Worm (Caenorhabditis elegans): ENCODE data around the gene K08F8.7.

ce11 chrII:8766475-8766874, 11.3 kb upstream of the K08F8.7 start, which contains the start of the genes nsph-1.1 and K08F8.15:
- TF ChIP-seq eyg-1 (tag; optimal IDR thresholded peaks at IDR 0.05) (no peak), fkh-10 (GFP tag; optimal IDR thresholded peaks at IDR 0.05) (no peak), T23F11.4 (GFP tag; optimal IDR thresholded peaks at IDR 0.05) (no peak), sdc-2 (tag; optimal IDR thresholded peaks at IDR 0.05) (no peak), sox-4 (tag; optimal IDR thresholded peaks at IDR 0.05) (no peak), ceh-34 (tag; optimal IDR thresholded peaks at IDR 0.05) (no peak), nfya-1 (tag; optimal IDR thresholded peaks at IDR 0.05) (no peak), nhr-11 (tag; optimal IDR thresholded peaks at IDR 0.05) (no peak), ceh-45 (GFP tag; IDR thresholded peaks at IDR 0.05) (no peak), pqm-1 (tag; optimal IDR thresholded peaks at IDR 0.05) (no peak), ceh-31 (tag; optimal IDR thresholded peaks at IDR 0.05) (no peak), ceh-14 (tag; optimal IDR thresholded peaks at IDR 0.05) (no peak), ceh-18 (tag; optimal IDR thresholded peaks at IDR 0.05) (no peak), hlh-15 (tag; optimal IDR thresholded peaks at IDR 0.05) (no peak)

Data from whole organism, late embryonic.